Worm (Caenorhabditis elegans): Measurements from ENCODE around the gene ift-81.

The ift-81 gene

ce11 chrX:5276772-5277171, 21.6 kb upstream of the ift-81 start:
- no peak for TF ChIP-seq dao-5 (tag; optimal IDR thresholded peaks at IDR 0.05)
- no peak for TF ChIP-seq him-1 (tag; optimal IDR thresholded peaks at IDR 0.05)
- no peak for TF ChIP-seq W03F9.2 (tag; optimal IDR thresholded peaks at IDR 0.05)

ce11 chrX:5278249-5278648, 20.1 kb upstream of the ift-81 start:
- no peak for TF ChIP-seq him-1 (tag; optimal IDR thresholded peaks at IDR 0.05)
- TF ChIP-seq W03F9.2 (tag; optimal IDR thresholded peaks at IDR 0.05), result no peak
- TF ChIP-seq dao-5 (tag; optimal IDR thresholded peaks at IDR 0.05), result no peak

- TF ChIP-seq dao-5 (tag; optimal IDR thresholded peaks at IDR 0.05) (no peak), W03F9.2 (tag; optimal IDR thresholded peaks at IDR 0.05) (no peak), him-1 (tag; optimal IDR thresholded peaks at IDR 0.05) (no peak)
Observed at ce11 chrX:5279170-5279635, 19.2 kb upstream of the ift-81 start, which contains the start of gene Y34B4A.2. Gene Y34B4A.2 (plus strand): TSS chrX:5279497.

ce11 chrX:5279674-5280073, 18.7 kb upstream of the ift-81 start, which contains the start of gene rga-8:
Gene rga-8 (minus strand): TSS chrX:5279774.
- TF ChIP-seq him-1 (tag; optimal IDR thresholded peaks at IDR 0.05) (no peak), dao-5 (tag; optimal IDR thresholded peaks at IDR 0.05) (no peak), W03F9.2 (tag; optimal IDR thresholded peaks at IDR 0.05) (no peak)

ce11 chrX:5283531-5283930, 14.8 kb upstream of the ift-81 start, which contains the start of gene vps-41:
Gene vps-41 (plus strand): TSS chrX:5283831.
- no peak for TF ChIP-seq him-1 (tag; optimal IDR thresholded peaks at IDR 0.05)
- TF ChIP-seq W03F9.2 (tag; optimal IDR thresholded peaks at IDR 0.05), result no peak
- TF ChIP-seq dao-5 (tag; optimal IDR thresholded peaks at IDR 0.05), result no peak

ce11 chrX:5289106-5289505, 9.3 kb upstream of the ift-81 start:
- TF ChIP-seq dao-5 (tag; optimal IDR thresholded peaks at IDR 0.05), result no peak
- no peak for TF ChIP-seq W03F9.2 (tag; optimal IDR thresholded peaks at IDR 0.05)
- TF ChIP-seq him-1 (tag; optimal IDR thresholded peaks at IDR 0.05), result no peak

- TF ChIP-seq dao-5 (tag; optimal IDR thresholded peaks at IDR 0.05) (no peak), W03F9.2 (tag; optimal IDR thresholded peaks at IDR 0.05) (no peak), him-1 (tag; optimal IDR thresholded peaks at IDR 0.05) (no peak)
Observed at ce11 chrX:5293862-5294261, 4.5 kb upstream of the ift-81 start.

- no peak for TF ChIP-seq him-1 (tag; optimal IDR thresholded peaks at IDR 0.05)
- no peak for TF ChIP-seq dao-5 (tag; optimal IDR thresholded peaks at IDR 0.05)
- TF ChIP-seq W03F9.2 (tag; optimal IDR thresholded peaks at IDR 0.05), result no peak
Observed at ce11 chrX:5303500-5303899, 5.1 kb downstream of the ift-81 start, which contains the start of gene ags-3. Gene ags-3 (minus strand): TSS chrX:5303600.

DNA sequence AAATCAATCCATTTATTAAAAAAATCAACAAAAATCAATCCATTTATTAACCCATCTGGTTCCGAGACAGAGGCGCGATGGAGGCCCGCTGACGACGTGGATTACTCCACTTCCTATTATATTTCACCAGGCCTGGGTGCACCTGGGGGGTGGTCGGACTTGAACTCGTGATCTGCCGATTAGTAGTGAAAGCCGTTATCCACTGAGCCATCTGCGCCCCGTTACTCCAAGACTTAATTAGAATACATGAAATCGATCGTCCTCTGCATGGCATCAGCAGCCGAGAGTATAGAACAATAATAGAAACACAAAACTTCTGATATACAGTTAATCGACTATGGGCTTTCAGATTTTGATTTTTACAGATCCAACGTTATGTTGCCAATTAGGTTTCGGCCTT, 11.3 kb downstream of the ift-81 start:
- TF ChIP-seq him-1 (tag; optimal IDR thresholded peaks at IDR 0.05), result no peak
- no peak for TF ChIP-seq dao-5 (tag; optimal IDR thresholded peaks at IDR 0.05)
- TF ChIP-seq W03F9.2 (tag; optimal IDR thresholded peaks at IDR 0.05), result no peak

DNA sequence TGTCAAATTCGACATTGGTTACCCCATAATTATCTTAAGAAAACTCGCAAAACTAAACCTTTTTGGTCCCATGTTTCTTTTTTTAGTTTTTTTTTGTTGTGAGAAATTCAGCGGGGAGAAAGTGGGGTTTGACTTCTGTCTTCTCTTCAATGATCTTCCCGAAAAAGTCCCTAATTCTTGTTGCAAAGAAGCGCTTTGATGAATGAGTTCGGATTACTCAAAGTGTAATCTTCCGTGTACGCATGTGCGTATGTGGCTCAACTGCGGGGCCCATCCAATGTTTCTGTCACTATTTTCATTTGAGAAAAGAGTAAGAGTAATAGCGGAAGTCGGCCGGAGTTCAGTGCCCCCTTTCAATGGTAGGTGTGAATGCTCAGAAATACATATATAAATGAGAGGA, 12.8 kb downstream of the ift-81 start:
- TF ChIP-seq dao-5 (tag; optimal IDR thresholded peaks at IDR 0.05) (no peak), him-1 (tag; optimal IDR thresholded peaks at IDR 0.05) (no peak)

- TF ChIP-seq W03F9.2 (tag; optimal IDR thresholded peaks at IDR 0.05), result no peak
- peak; percentile 67 for TF ChIP-seq dao-5 (tag; optimal IDR thresholded peaks at IDR 0.05)
Observed at ce11 chrX:5319214-5319838, 21.0 kb downstream of the ift-81 start.

ce11 chrX:5321563-5321962, 23.2 kb downstream of the ift-81 start:
- TF ChIP-seq dao-5 (tag; optimal IDR thresholded peaks at IDR 0.05), result no peak
- no peak for TF ChIP-seq W03F9.2 (tag; optimal IDR thresholded peaks at IDR 0.05)
- TF ChIP-seq him-1 (tag; optimal IDR thresholded peaks at IDR 0.05), result no peak

DNA sequence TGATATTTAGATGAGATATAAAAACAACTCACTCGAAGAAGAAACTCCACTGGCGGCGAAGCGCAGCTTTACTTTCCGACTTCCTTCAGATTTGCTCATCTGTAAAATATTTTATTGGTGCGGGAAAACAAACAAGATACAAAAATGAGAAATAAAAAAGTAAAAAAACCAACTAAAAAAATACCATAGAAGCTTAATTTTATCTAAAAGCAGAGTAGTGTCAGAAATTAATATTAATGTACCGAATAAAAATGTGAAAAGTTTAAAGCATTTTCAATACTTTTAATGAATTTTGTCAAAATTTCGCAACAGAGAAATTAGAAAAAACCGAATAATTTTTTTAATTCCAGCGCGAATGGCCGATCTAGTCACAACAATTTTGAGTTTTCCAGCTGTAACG, 24.9 kb downstream of the ift-81 start, which contains the start of gene sto-2:
Gene sto-2 (minus strand): TSS at position 101 of the 400 bp plus-strand sequence.
- TF ChIP-seq him-1 (tag; optimal IDR thresholded peaks at IDR 0.05), result no peak
- no peak for TF ChIP-seq W03F9.2 (tag; optimal IDR thresholded peaks at IDR 0.05)
- no peak for TF ChIP-seq dao-5 (tag; optimal IDR thresholded peaks at IDR 0.05)

DNA sequence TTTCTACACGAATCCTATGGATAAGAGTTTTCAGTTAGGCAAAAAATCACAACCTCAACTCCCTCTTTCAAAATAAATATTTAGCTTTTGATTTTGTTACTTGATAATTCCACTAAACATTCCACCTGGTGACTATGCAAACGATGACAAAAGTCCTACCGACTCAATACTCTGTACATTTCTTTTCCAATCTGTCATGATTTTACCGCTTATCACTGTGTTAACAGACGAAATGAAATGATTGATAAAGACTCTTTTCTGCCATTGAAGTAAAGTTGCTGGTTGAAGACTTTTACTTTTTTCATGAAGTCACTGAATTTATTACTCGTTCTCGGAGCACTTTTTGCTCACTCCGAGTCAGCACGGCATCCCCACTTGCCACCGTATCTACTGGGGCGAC, 30.9 kb downstream of the ift-81 start, which contains the start of gene C26B9.5:
Gene C26B9.5 (plus strand): TSS at position 244 of the 400 bp plus-strand sequence.
- no peak for TF ChIP-seq him-1 (tag; optimal IDR thresholded peaks at IDR 0.05)
- no peak for TF ChIP-seq dao-5 (tag; optimal IDR thresholded peaks at IDR 0.05)
- no peak for TF ChIP-seq W03F9.2 (tag; optimal IDR thresholded peaks at IDR 0.05)

ce11 chrX:5330765-5331164, 32.4 kb downstream of the ift-81 start:
- TF ChIP-seq W03F9.2 (tag; optimal IDR thresholded peaks at IDR 0.05), result no peak
- no peak for TF ChIP-seq him-1 (tag; optimal IDR thresholded peaks at IDR 0.05)
- TF ChIP-seq dao-5 (tag; optimal IDR thresholded peaks at IDR 0.05), result no peak
